Worm (Caenorhabditis elegans) whole organism, early embryonic: ENCODE measurements around the gene R07H5.11.

Source experiments
- B0310.2 ChIP-seq: sonication (generic microtip); optimal IDR thresholded peaks from 2 replicates; lab custom pipeline; 2016; ENCODE audit warnings: mild to moderate bottlenecking, missing genetic modification characterization, missing compliant biosample characterization
- F13C5.2 ChIP-seq: sonication (generic microtip); optimal IDR thresholded peaks from 2 replicates; lab custom pipeline; 2017; ENCODE audit warnings: mild to moderate bottlenecking, missing genetic modification characterization, inconsistent platforms, missing compliant biosample characterization
- aly-1 ChIP-seq: sonication (generic microtip); optimal IDR thresholded peaks from 2 replicates; lab custom pipeline; 2016; ENCODE audit warnings: missing genetic modification characterization, missing compliant biosample characterization
- ama-1 ChIP-seq: fragments of 150-350 bp; optimal IDR thresholded peaks from 2 replicates; lab custom pipeline; 2014
- ceh-13 ChIP-seq: fragments of 200-800 bp; sonication (Bioruptor generic); optimal IDR thresholded peaks from 2 replicates; lab custom pipeline; 2018; ENCODE audit warnings: mild to moderate bottlenecking, missing genetic modification characterization, missing compliant biosample characterization
- ceh-36 ChIP-seq: sonication (generic microtip); optimal IDR thresholded peaks from 2 replicates; lab custom pipeline; 2016; ENCODE audit warnings: missing genetic modification characterization, inconsistent platforms, missing compliant biosample characterization
- ets-7 ChIP-seq: sonication (generic microtip); optimal IDR thresholded peaks from 2 replicates; lab custom pipeline; 2016; ENCODE audit warnings: missing genotype, missing genetic modification characterization, missing compliant biosample characterization
- flt-1 ChIP-seq: fragments of 200-800 bp; sonication (Bioruptor generic); IDR thresholded peaks from 2 replicates; pipeline ENCODE4 v1.3.6; 2022; ENCODE audit warnings: missing genetic modification characterization, missing compliant biosample characterization
- hmbx-1 ChIP-seq: sonication (generic microtip); optimal IDR thresholded peaks from 2 replicates; lab custom pipeline; 2016; ENCODE audit warnings: mild to moderate bottlenecking, missing genetic modification characterization, missing compliant biosample characterization
- hmg-4 ChIP-seq: fragments of 200-800 bp; sonication (Bioruptor generic); optimal IDR thresholded peaks from 2 replicates; lab custom pipeline; 2018; ENCODE audit warnings: mild to moderate bottlenecking, missing genetic modification characterization, missing compliant biosample characterization
- hnd-1 ChIP-seq: sonication (generic microtip); optimal IDR thresholded peaks from 2 replicates; lab custom pipeline; 2016; ENCODE audit warnings: missing genetic modification characterization, missing compliant biosample characterization
- pes-1 ChIP-seq: fragments of 200-800 bp; sonication (Bioruptor generic); IDR thresholded peaks from 2 replicates; pipeline ENCODE4 v1.3.6; 2022; ENCODE audit warnings: missing genetic modification reagents, missing genetic modification characterization, missing compliant biosample characterization
- scrt-1 ChIP-seq: fragments of 200-800 bp; sonication (Bioruptor generic); IDR thresholded peaks from 2 replicates; pipeline ENCODE4 v1.3.6; 2022; ENCODE audit warnings: missing genetic modification characterization, missing compliant biosample characterization
- sea-1 ChIP-seq: fragments of 200-800 bp; sonication (Bioruptor generic); conservative IDR thresholded peaks from 2 replicates; pipeline ENCODE4 v1.3.6; 2022; ENCODE audit warnings: missing genetic modification characterization, missing compliant biosample characterization
- tbx-11 ChIP-seq: fragments of 200-800 bp; sonication (Bioruptor generic); IDR thresholded peaks from 2 replicates; pipeline ENCODE4 v1.3.6; 2022; ENCODE audit warnings: missing genetic modification characterization, missing compliant biosample characterization
- tbx-37 ChIP-seq: fragments of 200-800 bp; sonication (Bioruptor generic); conservative IDR thresholded peaks from 2 replicates; pipeline ENCODE4 v1.3.6; 2022; ENCODE audit warnings: missing genetic modification reagents, missing genetic modification characterization, missing compliant biosample characterization
- tra-4 ChIP-seq: sonication (generic microtip); optimal IDR thresholded peaks from 2 replicates; lab custom pipeline; 2017; ENCODE audit warnings: missing genetic modification characterization, missing compliant biosample characterization

Gene R07H5.11

ce11 chrIV:11223878-11224277, 21.3 kb downstream of the R07H5.11 start, which contains the start of gene C29F4.3:
Gene C29F4.3 (minus strand): TSS chrIV:11223978.
- TF ChIP-seq pes-1 (GFP tag; lab: Robert Waterston, UW) (no peak), tbx-37 (GFP tag; lab: Robert Waterston, UW) (no peak), F13C5.2 (tag; lab: Kevin White, UChicago) (no peak), flt-1 (GFP tag; lab: Robert Waterston, UW) (no peak), ceh-36 (tag; lab: Kevin White, UChicago) (no peak), sea-1 (GFP tag; lab: Robert Waterston, UW) (no peak), ama-1 (no peak), hmg-4 (no peak), ets-7 (tag; lab: Kevin White, UChicago) (no peak), tra-4 (tag; lab: Kevin White, UChicago) (no peak), hmbx-1 (tag; lab: Kevin White, UChicago) (no peak)

- TF ChIP-seq tra-4 (tag; lab: Kevin White, UChicago) (no peak), hmbx-1 (tag; lab: Kevin White, UChicago) (no peak), ceh-13 (GFP tag; lab: Kevin White, UChicago) (no peak), flt-1 (GFP tag; lab: Robert Waterston, UW) (no peak), scrt-1 (GFP tag; lab: Robert Waterston, UW) (no peak), hnd-1 (tag; lab: Kevin White, UChicago) (no peak), ets-7 (tag; lab: Kevin White, UChicago) (no peak), tbx-37 (GFP tag; lab: Robert Waterston, UW) (no peak), ceh-36 (tag; lab: Kevin White, UChicago) (no peak), B0310.2 (tag; lab: Kevin White, UChicago) (no peak), ama-1 (no peak), sea-1 (GFP tag; lab: Robert Waterston, UW) (no peak), tbx-11 (no peak), pes-1 (GFP tag; lab: Robert Waterston, UW) (no peak), hmg-4 (no peak)
These were observed 22.6 kb downstream of the R07H5.11 start, which contains the start of gene col-125 for ce11 chrIV:11225206-11225605. Gene col-125 (plus strand): TSS chrIV:11225506.

- TF ChIP-seq pes-1 (GFP tag; lab: Robert Waterston, UW) (no peak), tbx-11 (no peak), hmbx-1 (tag; lab: Kevin White, UChicago) (no peak), aly-1 (tag; lab: Kevin White, UChicago) (no peak), ama-1 (no peak), F13C5.2 (tag; lab: Kevin White, UChicago) (no peak), hnd-1 (tag; lab: Kevin White, UChicago) (no peak), hmg-4 (no peak), ceh-13 (GFP tag; lab: Kevin White, UChicago) (no peak), sea-1 (GFP tag; lab: Robert Waterston, UW) (no peak), ets-7 (tag; lab: Kevin White, UChicago) (no peak), tra-4 (tag; lab: Kevin White, UChicago) (no peak), tbx-37 (GFP tag; lab: Robert Waterston, UW) (no peak), scrt-1 (GFP tag; lab: Robert Waterston, UW) (no peak), flt-1 (GFP tag; lab: Robert Waterston, UW) (no peak), B0310.2 (tag; lab: Kevin White, UChicago) (no peak), ceh-36 (tag; lab: Kevin White, UChicago) (no peak)
These were observed 24.0 kb downstream of the R07H5.11 start for ce11 chrIV:11226545-11226944.

- no peak for TF ChIP-seq scrt-1 (GFP tag; lab: Robert Waterston, UW)
- no peak for TF ChIP-seq sea-1 (GFP tag; lab: Robert Waterston, UW)
These were observed 26.4 kb downstream of the R07H5.11 start for ce11 chrIV:11229013-11229412.

ce11 chrIV:11230069-11230468, 27.5 kb downstream of the R07H5.11 start, which contains the start of gene best-7:
Gene best-7 (minus strand): TSS chrIV:11230307.
- TF ChIP-seq ets-7 (tag; lab: Kevin White, UChicago), result no peak
- no peak for TF ChIP-seq hmg-4
- TF ChIP-seq sea-1 (GFP tag; lab: Robert Waterston, UW), result no peak
- no peak for TF ChIP-seq pes-1 (GFP tag; lab: Robert Waterston, UW)
- TF ChIP-seq hmbx-1 (tag; lab: Kevin White, UChicago), result no peak
- no peak for TF ChIP-seq hnd-1 (tag; lab: Kevin White, UChicago)
- TF ChIP-seq tbx-37 (GFP tag; lab: Robert Waterston, UW), result no peak
- no peak for TF ChIP-seq ceh-36 (tag; lab: Kevin White, UChicago)
- no peak for TF ChIP-seq ceh-13 (GFP tag; lab: Kevin White, UChicago)
- TF ChIP-seq aly-1 (tag; lab: Kevin White, UChicago), result no peak
- no peak for TF ChIP-seq flt-1 (GFP tag; lab: Robert Waterston, UW)
- no peak for TF ChIP-seq B0310.2 (tag; lab: Kevin White, UChicago)
- TF ChIP-seq tbx-11, result no peak
- no peak for TF ChIP-seq scrt-1 (GFP tag; lab: Robert Waterston, UW)

- no peak for TF ChIP-seq flt-1 (GFP tag; lab: Robert Waterston, UW)
- TF ChIP-seq B0310.2 (tag; lab: Kevin White, UChicago), result no peak
These were observed 28.8 kb downstream of the R07H5.11 start for ce11 chrIV:11231376-11231775.

ce11 chrIV:11235755-11236154, 33.2 kb downstream of the R07H5.11 start:
- TF ChIP-seq ceh-36 (tag; lab: Kevin White, UChicago) (no peak), tbx-37 (GFP tag; lab: Robert Waterston, UW) (no peak), pes-1 (GFP tag; lab: Robert Waterston, UW) (no peak), tbx-11 (no peak), hmbx-1 (tag; lab: Kevin White, UChicago) (no peak), B0310.2 (tag; lab: Kevin White, UChicago) (no peak), sea-1 (GFP tag; lab: Robert Waterston, UW) (no peak), ceh-13 (GFP tag; lab: Kevin White, UChicago) (no peak), aly-1 (tag; lab: Kevin White, UChicago) (no peak), hmg-4 (no peak), ets-7 (tag; lab: Kevin White, UChicago) (no peak), ama-1 (no peak), F13C5.2 (tag; lab: Kevin White, UChicago) (no peak), flt-1 (GFP tag; lab: Robert Waterston, UW) (no peak), hnd-1 (tag; lab: Kevin White, UChicago) (no peak), scrt-1 (GFP tag; lab: Robert Waterston, UW) (no peak)
